Fruit fly (Drosophila melanogaster) whole organism, embryonic: Measurements from ENCODE around the gene CG33181.

ENCODE experiments used
- BtbVII ChIP-seq: fragments of 200-800 bp; sonication (Bioruptor generic); optimal IDR thresholded peaks from 3 replicates; lab custom pipeline; 2017; ENCODE audit warnings: missing biosample characterization, mild to moderate bottlenecking, missing genetic modification characterization
- CG10959 ChIP-seq: fragments of 200-800 bp; sonication (Bioruptor generic); IDR thresholded peaks from 2 replicates; pipeline ENCODE4 v1.3.6; 2022; ENCODE audit warnings: missing biosample characterization, missing genetic modification characterization
- CG11504 ChIP-seq: fragments of 200-800 bp; sonication (Bioruptor generic); optimal IDR thresholded peaks from 3 replicates; lab custom pipeline; 2019; ENCODE audit warnings: missing biosample characterization, mild to moderate bottlenecking, missing genetic modification characterization, moderate library complexity
- CG14710 ChIP-seq: fragments of 200-800 bp; sonication (Bioruptor generic); optimal IDR thresholded peaks from 3 replicates; lab custom pipeline; 2019; ENCODE audit warnings: missing biosample characterization, mild to moderate bottlenecking, missing genetic modification characterization, moderate library complexity
- CG1647 ChIP-seq: fragments of 200-800 bp; sonication (Bioruptor generic); optimal IDR thresholded peaks from 3 replicates; lab custom pipeline; 2016; ENCODE audit warnings: missing biosample characterization, missing genetic modification characterization
- CG17328 ChIP-seq: fragments of 200-800 bp; sonication (Bioruptor generic); IDR thresholded peaks from 2 replicates; pipeline ENCODE4 v1.3.6; 2022; ENCODE audit warnings: missing biosample characterization, missing genetic modification characterization
- CG1832 ChIP-seq: fragments of 200-800 bp; sonication (Bioruptor generic); optimal IDR thresholded peaks from 2 replicates; lab custom pipeline; 2017; ENCODE audit warnings: missing biosample characterization, mild to moderate bottlenecking, missing genetic modification characterization, inconsistent platforms
- CG31388 ChIP-seq: fragments of 200-800 bp; sonication (Bioruptor generic); optimal IDR thresholded peaks from 2 replicates; lab custom pipeline; 2016; ENCODE audit warnings: missing biosample characterization, missing genetic modification characterization
- CG42726 ChIP-seq: fragments of 200-800 bp; sonication (Bioruptor generic); IDR thresholded peaks from 2 replicates; pipeline ENCODE4 v1.3.6; 2022; ENCODE audit warnings: missing biosample characterization, missing genetic modification characterization; ENCODE audit not compliant: partially characterized antibody
- CG6791 ChIP-seq: fragments of 200-800 bp; sonication (Bioruptor generic); IDR thresholded peaks from 3 replicates; pipeline ENCODE4 v1.3.6; 2022; ENCODE audit warnings: missing biosample characterization, missing genetic modification characterization; ENCODE audit not compliant: partially characterized antibody
- CG7271 ChIP-seq: fragments of 200-800 bp; sonication (Bioruptor generic); optimal IDR thresholded peaks from 2 replicates; lab custom pipeline; 2018; ENCODE audit warnings: missing biosample characterization, mild to moderate bottlenecking, missing genetic modification characterization, moderate library complexity
- CG8290 ChIP-seq, 3 experiments: fragments of 200-800 bp; sonication (Bioruptor generic); optimal IDR thresholded peaks; 2 replicates each; lab custom pipeline; 2016 to 2019; ENCODE audit warnings: missing biosample characterization in 3 of 3, missing genetic modification characterization in 3 of 3, mild to moderate bottlenecking in 2 of 3, moderate library complexity in 1 of 3
- CG9727 ChIP-seq: fragments of 200-800 bp; sonication (Bioruptor generic); optimal IDR thresholded peaks from 3 replicates; lab custom pipeline; 2017; ENCODE audit warnings: missing biosample characterization, mild to moderate bottlenecking, missing genetic modification characterization
- D19B ChIP-seq: fragments of 200-800 bp; sonication (Bioruptor generic); optimal IDR thresholded peaks from 2 replicates; lab custom pipeline; 2017; ENCODE audit warnings: missing biosample characterization, mild to moderate bottlenecking, missing genetic modification characterization
- Dip2 ChIP-seq: fragments of 200-800 bp; sonication (Bioruptor generic); IDR thresholded peaks from 2 replicates; pipeline ENCODE4 v1.3.6; 2022; ENCODE audit warnings: missing biosample characterization, missing genetic modification characterization
- Dll ChIP-seq: fragments of 200-800 bp; sonication (Bioruptor generic); IDR thresholded peaks from 4 replicates; pipeline ENCODE4 v1.3.6; 2022; ENCODE audit warnings: missing biosample characterization, missing genetic modification characterization; ENCODE audit not compliant: partially characterized antibody
- E2f1 ChIP-seq: fragments of 200-800 bp; sonication (Bioruptor generic); IDR thresholded peaks from 2 replicates; pipeline ENCODE4 v1.3.6; 2022; ENCODE audit warnings: missing biosample characterization, missing genetic modification characterization
- E2f2 ChIP-seq: fragments of 200-800 bp; sonication (Bioruptor generic); IDR thresholded peaks from 2 replicates; pipeline ENCODE4 v1.3.6; 2022; ENCODE audit warnings: missing biosample characterization, missing genetic modification characterization
- ERR ChIP-seq: fragments of 200-800 bp; sonication (Bioruptor generic); optimal IDR thresholded peaks from 2 replicates; lab custom pipeline; 2016; ENCODE audit warnings: missing biosample characterization, missing genetic modification characterization
- Elba2 ChIP-seq: fragments of 200-800 bp; sonication (Bioruptor generic); optimal IDR thresholded peaks from 3 replicates; lab custom pipeline; 2016; ENCODE audit warnings: missing biosample characterization, missing genetic modification characterization
- Gsc ChIP-seq: fragments of 200-800 bp; sonication (Bioruptor generic); IDR thresholded peaks from 2 replicates; pipeline ENCODE4 v1.3.6; 2022; ENCODE audit warnings: missing biosample characterization, missing genetic modification characterization
- Hr3 ChIP-seq: fragments of 200-800 bp; sonication (Bioruptor generic); optimal IDR thresholded peaks from 3 replicates; lab custom pipeline; 2016; ENCODE audit warnings: missing biosample characterization, missing genetic modification characterization
- Lim3 ChIP-seq: fragments of 200-800 bp; sonication (Bioruptor generic); IDR thresholded peaks from 2 replicates; pipeline ENCODE4 v1.3.6; 2022; ENCODE audit warnings: missing biosample characterization, missing genetic modification characterization
- Max ChIP-seq: fragments of 200-800 bp; sonication (Bioruptor generic); optimal IDR thresholded peaks from 2 replicates; lab custom pipeline; 2016; ENCODE audit warnings: missing biosample characterization, mild to moderate bottlenecking, missing genetic modification characterization
- Mes4 ChIP-seq: fragments of 200-800 bp; sonication (Bioruptor generic); optimal IDR thresholded peaks from 2 replicates; lab custom pipeline; 2016; ENCODE audit warnings: missing biosample characterization, missing genetic modification characterization
- Myb ChIP-seq: fragments of 200-800 bp; sonication (Bioruptor generic); optimal IDR thresholded peaks from 2 replicates; lab custom pipeline; 2016; ENCODE audit warnings: missing biosample characterization, missing genetic modification characterization
- Pdp1 ChIP-seq, 2 experiments: fragments of 200-800 bp; sonication (Bioruptor generic); optimal IDR thresholded peaks; 3 replicates each; lab custom pipeline; 2016; ENCODE audit warnings: missing biosample characterization in 2 of 2, missing genetic modification characterization in 2 of 2, mild to moderate bottlenecking in 1 of 2, moderate library complexity in 1 of 2
- Taf1 ChIP-seq: fragments of 200-800 bp; sonication (Bioruptor generic); IDR thresholded peaks from 2 replicates; pipeline ENCODE4 v1.3.6; 2022; ENCODE audit warnings: missing biosample characterization, missing genetic modification characterization
- ara ChIP-seq: fragments of 200-800 bp; sonication (Bioruptor generic); IDR thresholded peaks from 2 replicates; pipeline ENCODE4 v1.3.6; 2022; ENCODE audit warnings: missing biosample characterization, missing genetic modification characterization
- disco-r ChIP-seq: fragments of 200-800 bp; sonication (Bioruptor generic); optimal IDR thresholded peaks from 2 replicates; lab custom pipeline; 2016; ENCODE audit warnings: missing biosample characterization, missing genetic modification characterization
- dysf ChIP-seq: fragments of 200-800 bp; sonication (Bioruptor generic); IDR thresholded peaks from 3 replicates; pipeline ENCODE4 v1.3.6; 2022; ENCODE audit warnings: missing biosample characterization, missing genetic modification characterization
- emc ChIP-seq: fragments of 200-800 bp; sonication (Bioruptor generic); optimal IDR thresholded peaks from 2 replicates; lab custom pipeline; 2016; ENCODE audit warnings: missing biosample characterization, missing genetic modification characterization
- gem ChIP-seq: fragments of 200-800 bp; sonication (Bioruptor generic); optimal IDR thresholded peaks from 2 replicates; lab custom pipeline; 2019; ENCODE audit warnings: missing biosample characterization, mild to moderate bottlenecking, missing genetic modification characterization, moderate library complexity
- gt ChIP-seq: fragments of 200-800 bp; sonication (Bioruptor generic); IDR thresholded peaks from 2 replicates; pipeline ENCODE4 v1.3.6; 2022; ENCODE audit warnings: missing biosample characterization, missing genetic modification characterization
- jing ChIP-seq: fragments of 200-800 bp; sonication (Bioruptor generic); optimal IDR thresholded peaks from 2 replicates; lab custom pipeline; 2018; ENCODE audit warnings: missing biosample characterization, mild to moderate bottlenecking, missing genetic modification characterization
- klu ChIP-seq: fragments of 200-800 bp; sonication (Bioruptor generic); IDR thresholded peaks from 2 replicates; pipeline ENCODE4 v1.3.6; 2022; ENCODE audit warnings: missing biosample characterization, missing genetic modification characterization
- knrl ChIP-seq: fragments of 200-800 bp; sonication (Bioruptor generic); IDR thresholded peaks from 3 replicates; pipeline ENCODE4 v1.3.6; 2022; ENCODE audit warnings: missing biosample characterization, missing genetic modification characterization; ENCODE audit not compliant: partially characterized antibody
- lab ChIP-seq: fragments of 200-800 bp; sonication (Bioruptor generic); optimal IDR thresholded peaks from 3 replicates; lab custom pipeline; 2017; ENCODE audit warnings: missing biosample characterization, missing genetic modification characterization, mild to moderate bottlenecking, moderate library complexity, missing genetic modification reagents
- lov ChIP-seq, 2 experiments: fragments of 200-800 bp in 1 of 2; fragments of >200 bp in 1 of 2; sonication (Bioruptor generic) in 1 of 2; IDR thresholded peaks in 1 of 2; optimal IDR thresholded peaks in 1 of 2; 2 replicates in 1 of 2; 3 replicates in 1 of 2; pipeline versions ENCODE4 v1.3.6 to Lab custom; 2017 to 2022; ENCODE audit warnings: missing biosample characterization in 1 of 2, missing genetic modification characterization in 1 of 2
- mirr ChIP-seq: fragments of 200-800 bp; sonication (Bioruptor generic); optimal IDR thresholded peaks from 3 replicates; lab custom pipeline; 2018; ENCODE audit warnings: missing biosample characterization, mild to moderate bottlenecking, missing genetic modification characterization
- nmo ChIP-seq: fragments of 200-800 bp; sonication (Bioruptor generic); optimal IDR thresholded peaks from 2 replicates; lab custom pipeline; 2018; ENCODE audit warnings: missing biosample characterization, mild to moderate bottlenecking, missing genetic modification characterization, moderate library complexity
- pum ChIP-seq: fragments of 200-800 bp; sonication (Bioruptor generic); optimal IDR thresholded peaks from 2 replicates; lab custom pipeline; 2016; ENCODE audit warnings: missing biosample characterization, missing genetic modification characterization
- pzg ChIP-seq: fragments of 200-800 bp; sonication (Bioruptor generic); optimal IDR thresholded peaks from 3 replicates; lab custom pipeline; 2018; ENCODE audit warnings: missing biosample characterization, mild to moderate bottlenecking, missing genetic modification characterization, moderate library complexity
- tup ChIP-seq: fragments of 200-800 bp; sonication (Bioruptor generic); optimal IDR thresholded peaks from 2 replicates; lab custom pipeline; 2016; ENCODE audit warnings: missing biosample characterization, mild to moderate bottlenecking, missing genetic modification characterization, moderate library complexity
- tx ChIP-seq: fragments of 200-800 bp; sonication (Bioruptor generic); optimal IDR thresholded peaks from 2 replicates; lab custom pipeline; 2016; ENCODE audit warnings: missing biosample characterization, missing genetic modification characterization
- unpg ChIP-seq: fragments of 200-800 bp; sonication (Bioruptor generic); optimal IDR thresholded peaks from 3 replicates; lab custom pipeline; 2018; ENCODE audit warnings: missing biosample characterization, mild to moderate bottlenecking, missing genetic modification characterization, moderate library complexity
- vvl ChIP-seq: fragments of 200-800 bp; sonication (Bioruptor generic); IDR thresholded peaks from 2 replicates; pipeline ENCODE4 v1.3.6; 2022; ENCODE audit warnings: missing biosample characterization, missing genetic modification characterization
- z ChIP-seq: fragments of 200-800 bp; sonication (Bioruptor generic); IDR thresholded peaks from 3 replicates; pipeline ENCODE4 v1.3.6; 2022; ENCODE audit warnings: missing biosample characterization, missing genetic modification characterization
- zf30C ChIP-seq: fragments of 200-800 bp; sonication (Bioruptor generic); optimal IDR thresholded peaks from 3 replicates; lab custom pipeline; 2018; ENCODE audit warnings: missing biosample characterization, mild to moderate bottlenecking, missing genetic modification characterization

Gene CG33181

DNA sequence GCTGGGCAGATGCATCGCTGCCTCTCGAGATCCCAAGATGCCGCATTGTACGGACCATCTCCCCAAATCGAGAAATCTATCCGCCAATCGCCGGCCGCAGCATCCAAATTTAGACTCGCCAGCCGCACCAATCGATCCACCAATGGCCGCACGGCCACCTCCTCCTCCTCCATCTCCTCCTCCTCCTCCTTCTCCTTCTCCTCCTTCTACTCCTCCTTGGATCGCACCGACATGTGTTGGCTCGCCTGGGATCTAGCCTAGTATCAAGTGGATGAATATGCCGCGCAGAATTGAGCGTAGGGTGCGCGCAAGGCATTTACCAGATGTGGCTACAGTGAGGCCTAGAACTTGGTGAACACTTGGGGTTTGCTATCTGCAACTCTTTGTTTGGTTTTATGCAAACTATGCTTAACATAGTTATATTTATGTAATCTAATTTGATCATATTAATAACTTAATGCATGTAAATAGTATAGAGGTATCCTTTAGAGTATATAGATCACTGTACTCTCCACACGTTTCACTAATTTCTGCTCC is 34.1 kb upstream of the CG33181 start, which contains the start of gene org-1 (continued):
- TF ChIP-seq CG42726 (GFP tag; lab: Robert Waterston, UW): 0 out of 2 replicates have a peak, but pooled peaks have one; percentile 13
- TF ChIP-seq CG17328 (GFP tag; lab: Robert Waterston, UW): peak; percentile 98
- TF ChIP-seq CG14710 (tag; lab: Kevin White, UChicago): peak; percentile 95
- peak; percentile 80 for TF ChIP-seq E2f2 (GFP tag; lab: Robert Waterston, UW)
- peak; percentile 97 for TF ChIP-seq CG9727 (GFP tag; lab: Kevin White, UChicago)
- TF ChIP-seq zf30C: no peak
- TF ChIP-seq Dll (GFP tag; lab: Robert Waterston, UW): no peak
- peak; percentile 63 for TF ChIP-seq Dip2 (GFP tag; lab: Robert Waterston, UW)
- TF ChIP-seq CG7271 (tag; lab: Kevin White, UChicago): peak; percentile 79
- TF ChIP-seq ERR (GFP tag; lab: Kevin White, UChicago): peak; percentile 58
- TF ChIP-seq tx (GFP tag; lab: Kevin White, UChicago): peak; percentile 72
- peak; percentile 21 for TF ChIP-seq Elba2
- TF ChIP-seq CG11504: peak; percentile 94
- TF ChIP-seq E2f1 (GFP tag; lab: Robert Waterston, UW): peak; percentile 97
- peak; percentile 91 for TF ChIP-seq CG8290 (GFP tag; optimal IDR thresholded peaks at IDR 0.05; lab: Kevin White, UChicago)
- peak; percentile 82 to 97 for TF ChIP-seq CG8290 (tag; optimal IDR thresholded peaks at IDR 0.05; lab: Kevin White, UChicago)
- peak; percentile 60 for TF ChIP-seq Myb (GFP tag; lab: Kevin White, UChicago)
- peak; percentile 66 for TF ChIP-seq emc (GFP tag; lab: Kevin White, UChicago)
- peak; percentile 97 for TF ChIP-seq Gsc (GFP tag; lab: Robert Waterston, UW)
- peak; percentile 73 for TF ChIP-seq D19B (GFP tag; lab: Kevin White, UChicago)
- no peak for TF ChIP-seq CG6791 (GFP tag; lab: Robert Waterston, UW)
- TF ChIP-seq disco-r (GFP tag; lab: Kevin White, UChicago): peak; percentile 65
- peak; percentile 89 for TF ChIP-seq pum (GFP tag; lab: Kevin White, UChicago)
- peak; percentile 90 for TF ChIP-seq Lim3 (GFP tag; lab: Robert Waterston, UW)
- TF ChIP-seq tup (GFP tag; lab: Kevin White, UChicago): peak; percentile 81
- TF ChIP-seq unpg (GFP tag; lab: Kevin White, UChicago): peak; percentile 97
- peak; percentile 85 for TF ChIP-seq BtbVII (GFP tag; lab: Kevin White, UChicago)
- peak; percentile 88 for TF ChIP-seq jing (GFP tag; lab: Kevin White, UChicago)
- peak; percentile 80 for TF ChIP-seq Max (GFP tag; lab: Kevin White, UChicago)
- TF ChIP-seq CG1832: no peak
- TF ChIP-seq z (GFP tag; lab: Robert Waterston, UW): peak; percentile 82
- TF ChIP-seq Hr3 (GFP tag; lab: Kevin White, UChicago): peak; percentile 94
- TF ChIP-seq dysf: peak; percentile 98
- TF ChIP-seq lab: peak; percentile 94
- TF ChIP-seq vvl (GFP tag; lab: Robert Waterston, UW): peak; percentile 99
- peak; percentile 99 for TF ChIP-seq ara (GFP tag; lab: Robert Waterston, UW)
- TF ChIP-seq lov (optimal IDR thresholded peaks at IDR 0.05; lab: Kevin White, UChicago): no peak
- TF ChIP-seq lov (GFP tag; IDR thresholded peaks at IDR 0.05; lab: Robert Waterston, UW): peak; percentile 99
- peak; percentile 67 for TF ChIP-seq Mes4 (GFP tag; lab: Kevin White, UChicago)
- peak; percentile 97 for TF ChIP-seq nmo
- peak; percentile 99 for TF ChIP-seq CG10959 (GFP tag; lab: Robert Waterston, UW)
- peak; percentile 78 for TF ChIP-seq mirr (GFP tag; lab: Kevin White, UChicago)
- TF ChIP-seq CG31388 (GFP tag; lab: Kevin White, UChicago): peak; percentile 91
- peak; percentile 97 for TF ChIP-seq gem
- no peak for TF ChIP-seq knrl (GFP tag; lab: Robert Waterston, UW)
- peak; percentile 96 for TF ChIP-seq gt (GFP tag; lab: Robert Waterston, UW)
- TF ChIP-seq Taf1: peak; percentile 95
- peak; percentile 71 for TF ChIP-seq CG1647 (GFP tag; lab: Kevin White, UChicago)
- no peak for TF ChIP-seq pzg (GFP tag; lab: Kevin White, UChicago)
- peak; percentile 94 for TF ChIP-seq klu (GFP tag; lab: Robert Waterston, UW)
- peak; percentile 87 to 93 for TF ChIP-seq Pdp1 (GFP tag; optimal IDR thresholded peaks at IDR 0.05; lab: Kevin White, UChicago)
